Fruit fly (Drosophila melanogaster): ENCODE data around the gene rols.

Gene rols

DNA sequence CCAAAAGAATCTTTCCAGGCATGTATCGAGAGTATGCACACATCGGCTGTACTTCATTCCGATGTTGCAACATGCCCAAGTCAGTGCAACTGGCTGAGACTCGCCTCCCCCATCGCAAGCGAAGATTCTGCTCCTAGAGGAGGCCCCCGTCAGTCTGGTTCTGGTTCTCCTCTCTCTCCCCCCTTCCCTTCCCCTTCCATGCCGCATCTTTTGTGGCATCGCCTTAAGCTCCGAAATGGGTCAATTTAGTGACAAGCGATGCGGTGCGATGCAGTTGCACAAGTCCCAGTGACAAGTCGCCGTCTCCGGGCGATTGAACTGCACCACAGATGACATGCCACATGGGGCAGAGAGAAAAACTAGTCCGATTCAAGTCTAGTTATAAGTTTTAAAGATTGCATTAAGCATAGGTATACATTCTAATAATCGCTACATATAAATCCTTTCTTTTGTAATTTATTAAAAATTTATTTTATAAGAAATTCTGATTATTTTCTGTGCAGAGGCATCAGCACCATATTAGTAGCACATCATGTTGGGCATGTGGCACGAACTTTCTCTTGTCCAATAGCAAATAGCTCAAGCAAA lies 44.5 kb upstream of the rols start:
- TF ChIP-seq CG15710 (tag; optimal IDR thresholded peaks at IDR 0.05) (peak; percentile 31), EcR (GFP tag; optimal IDR thresholded peaks at IDR 0.05) (peak; percentile 68), Pif1B (GFP tag; optimal IDR thresholded peaks at IDR 0.05) (peak; percentile 16), CG10348 (GFP tag; IDR thresholded peaks at IDR 0.05) (no peak), rn (GFP tag; IDR thresholded peaks at IDR 0.05) (no peak), CG14655 (GFP tag; optimal IDR thresholded peaks at IDR 0.05) (peak; percentile 73), Snoo (tag; optimal IDR thresholded peaks at IDR 0.05) (no peak), CG4496 (GFP tag; IDR thresholded peaks at IDR 0.05) (peak; percentile 10; the same call in 1 of the 3 replicates), gl (tag; optimal IDR thresholded peaks at IDR 0.05) (no peak), CG34367 (tag; optimal IDR thresholded peaks at IDR 0.05) (no peak), CG9948 (tag; optimal IDR thresholded peaks at IDR 0.05) (peak; percentile 23), CG8159 (tag; optimal IDR thresholded peaks at IDR 0.05) (no peak), CG17806 (tag; optimal IDR thresholded peaks at IDR 0.05) (peak; percentile 40), CG8301 (tag; optimal IDR thresholded peaks at IDR 0.05) (peak; percentile 61), fd96Ca (GFP tag; IDR thresholded peaks at IDR 0.05) (peak; percentile 53; the same call in 2 of the 3 replicates), CG13204 (GFP tag; optimal IDR thresholded peaks at IDR 0.05) (peak; percentile 49), Ets98B (GFP tag; IDR thresholded peaks at IDR 0.05) (no peak; the same call in 1 of the 2 replicates), CG32121 (GFP tag; IDR thresholded peaks at IDR 0.05) (peak; percentile 62), Pif1A (GFP tag; optimal IDR thresholded peaks at IDR 0.05) (peak; percentile 42)

DNA sequence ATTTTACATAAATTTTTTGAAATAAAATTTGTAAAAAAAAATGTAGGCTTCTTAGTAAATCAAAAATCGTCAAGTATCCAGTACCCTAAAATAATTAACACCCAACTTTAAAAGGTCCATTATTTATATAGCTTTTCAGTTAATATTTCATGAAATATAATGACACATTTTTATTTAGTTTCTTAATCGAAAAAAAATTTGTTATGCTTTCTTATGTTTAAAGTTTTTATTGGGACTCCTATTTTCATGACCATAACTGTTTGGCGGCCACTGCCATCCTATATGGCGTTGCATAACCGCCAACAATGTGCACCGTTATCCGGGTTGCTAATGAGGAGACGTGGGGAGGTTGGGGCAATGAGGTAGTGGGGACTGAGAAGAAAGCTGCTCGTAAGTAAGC lies 43.9 kb upstream of the rols start:
- TF ChIP-seq Snoo (tag; optimal IDR thresholded peaks at IDR 0.05) (no peak), CG8159 (tag; optimal IDR thresholded peaks at IDR 0.05) (peak; percentile 37), CG14655 (GFP tag; optimal IDR thresholded peaks at IDR 0.05) (peak; percentile 56), CG4496 (GFP tag; IDR thresholded peaks at IDR 0.05) (no peak)

DNA sequence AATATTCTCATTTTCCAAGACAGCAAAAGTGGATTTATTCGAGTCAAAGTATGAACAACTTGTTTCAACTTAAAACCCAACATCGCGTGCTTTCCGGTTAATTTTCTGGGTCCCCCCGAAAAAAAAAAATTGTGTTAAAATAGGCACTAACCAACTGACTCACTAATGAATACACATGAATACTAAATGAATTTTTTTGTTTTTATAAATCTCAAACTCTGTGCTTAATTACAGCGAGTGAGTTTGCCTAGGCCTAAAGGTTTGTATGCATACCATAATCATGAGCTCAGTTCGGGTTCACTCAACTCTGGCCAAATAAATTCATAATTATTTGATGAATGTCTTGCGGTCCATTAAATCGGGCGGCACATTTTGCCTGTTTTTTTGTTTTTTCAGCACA lies 42.7 kb upstream of the rols start:
- no peak for TF ChIP-seq CG9948 (tag; optimal IDR thresholded peaks at IDR 0.05)
- no peak for TF ChIP-seq gl (tag; optimal IDR thresholded peaks at IDR 0.05)
- TF ChIP-seq Pif1A (GFP tag; optimal IDR thresholded peaks at IDR 0.05) = no peak
- TF ChIP-seq Pif1B (GFP tag; optimal IDR thresholded peaks at IDR 0.05) = no peak
- TF ChIP-seq CG15710 (tag; optimal IDR thresholded peaks at IDR 0.05) = no peak
- no peak for TF ChIP-seq rn (GFP tag; IDR thresholded peaks at IDR 0.05)
- TF ChIP-seq CG4496 (GFP tag; IDR thresholded peaks at IDR 0.05) = no peak
- no peak for TF ChIP-seq CG32121 (GFP tag; IDR thresholded peaks at IDR 0.05)
- no peak for TF ChIP-seq CG8159 (tag; optimal IDR thresholded peaks at IDR 0.05)
- TF ChIP-seq D1 (tag; optimal IDR thresholded peaks at IDR 0.05) = no peak
- no peak for TF ChIP-seq Snoo (tag; optimal IDR thresholded peaks at IDR 0.05)
- no peak for TF ChIP-seq EcR (GFP tag; optimal IDR thresholded peaks at IDR 0.05)
- TF ChIP-seq CG8301 (tag; optimal IDR thresholded peaks at IDR 0.05) = no peak
- no peak for TF ChIP-seq CG12605 (GFP tag; IDR thresholded peaks at IDR 0.05)
- no peak for TF ChIP-seq CG34367 (tag; optimal IDR thresholded peaks at IDR 0.05)
- no peak for TF ChIP-seq Ets98B (GFP tag; IDR thresholded peaks at IDR 0.05)
- no peak for TF ChIP-seq fd96Ca (GFP tag; IDR thresholded peaks at IDR 0.05)

DNA sequence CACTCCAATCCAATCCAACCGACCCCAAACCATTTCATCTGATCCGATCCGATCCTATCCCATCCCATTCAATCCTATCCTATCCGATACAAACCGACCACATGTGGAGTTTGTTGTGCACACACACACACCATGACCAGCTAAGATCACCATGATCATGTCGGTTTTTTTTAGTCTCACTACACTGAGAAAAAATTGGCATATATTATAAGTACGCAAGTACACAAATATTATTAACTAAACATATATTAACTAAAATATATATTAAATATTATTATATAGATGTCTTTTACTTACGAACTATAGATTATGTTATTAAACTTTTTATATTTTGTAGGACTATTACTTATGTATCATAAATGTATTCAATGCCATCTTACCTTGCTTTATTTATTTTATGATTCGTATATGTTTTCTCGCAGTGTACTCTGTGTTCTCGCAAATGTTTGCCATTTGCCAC lies 37.3 kb upstream of the rols start:
- 0 out of 2 replicates have a peak, but pooled peaks have one; percentile 44 for TF ChIP-seq CG12605 (GFP tag; IDR thresholded peaks at IDR 0.05)
- no peak for TF ChIP-seq CG4496 (GFP tag; IDR thresholded peaks at IDR 0.05)
- no peak for TF ChIP-seq gl (tag; optimal IDR thresholded peaks at IDR 0.05)
- peak; percentile 85 for TF ChIP-seq CG14655 (GFP tag; optimal IDR thresholded peaks at IDR 0.05)
- no peak for TF ChIP-seq CG10348 (GFP tag; IDR thresholded peaks at IDR 0.05)
- TF ChIP-seq CG32121 (GFP tag; IDR thresholded peaks at IDR 0.05) = no peak
- TF ChIP-seq CG17806 (tag; optimal IDR thresholded peaks at IDR 0.05) = peak; percentile 67
- no peak for TF ChIP-seq rn (GFP tag; IDR thresholded peaks at IDR 0.05)
- peak; percentile 82 for TF ChIP-seq CG9948 (tag; optimal IDR thresholded peaks at IDR 0.05)
- peak; percentile 35 for TF ChIP-seq Snoo (tag; optimal IDR thresholded peaks at IDR 0.05)
- peak; percentile 41; the same call in 1 of the 2 replicates for TF ChIP-seq Ets98B (GFP tag; IDR thresholded peaks at IDR 0.05)
- TF ChIP-seq CG13204 (GFP tag; optimal IDR thresholded peaks at IDR 0.05) = no peak
- TF ChIP-seq EcR (GFP tag; optimal IDR thresholded peaks at IDR 0.05) = no peak
- peak; percentile 65 for TF ChIP-seq D1 (tag; optimal IDR thresholded peaks at IDR 0.05)
- peak; percentile 18 for TF ChIP-seq Pif1B (GFP tag; optimal IDR thresholded peaks at IDR 0.05)
- TF ChIP-seq Pif1A (GFP tag; optimal IDR thresholded peaks at IDR 0.05) = peak; percentile 32
- TF ChIP-seq CG34367 (tag; optimal IDR thresholded peaks at IDR 0.05) = peak; percentile 57
- peak; percentile 83 for TF ChIP-seq CG8301 (tag; optimal IDR thresholded peaks at IDR 0.05)
- TF ChIP-seq fd96Ca (GFP tag; IDR thresholded peaks at IDR 0.05) = 0 out of 3 replicates have a peak, but pooled peaks have one; percentile 6
- TF ChIP-seq CG8159 (tag; optimal IDR thresholded peaks at IDR 0.05) = peak; percentile 82
- peak; percentile 78 for TF ChIP-seq CG15710 (tag; optimal IDR thresholded peaks at IDR 0.05)

DNA sequence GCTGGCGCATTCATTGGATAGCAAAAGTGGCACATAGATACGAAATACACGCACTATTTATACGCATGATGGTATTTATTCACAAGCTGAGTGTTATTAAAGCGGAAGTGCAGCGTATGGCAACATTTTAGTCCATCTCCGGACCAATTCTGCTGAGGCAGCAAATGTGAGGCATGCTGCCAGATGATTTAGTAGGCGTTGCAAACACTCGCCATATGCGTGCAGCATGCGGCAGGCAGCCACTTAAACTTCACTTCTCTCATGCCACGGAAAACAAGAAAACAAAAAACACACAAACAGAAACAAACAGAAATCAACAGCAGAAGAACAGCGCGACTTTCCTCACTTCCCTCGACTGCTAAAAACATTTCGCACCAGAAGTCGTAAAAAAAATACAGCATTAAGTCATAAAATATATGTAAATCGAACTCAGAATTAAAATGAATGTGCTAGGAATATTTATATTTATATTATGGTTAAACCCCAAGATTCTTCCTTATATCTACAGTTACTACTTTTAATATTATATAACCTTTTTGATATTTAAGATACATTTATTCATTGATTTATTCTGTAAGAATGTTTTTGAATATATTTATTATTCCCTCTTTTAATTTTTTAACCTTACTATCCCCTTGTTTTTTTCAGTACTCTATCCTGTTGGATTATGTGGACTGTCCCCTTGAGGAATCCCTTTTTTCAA lies 34.8 kb upstream of the rols start:
- TF ChIP-seq CG12605 (GFP tag; IDR thresholded peaks at IDR 0.05) (no peak), gl (tag; optimal IDR thresholded peaks at IDR 0.05) (peak; percentile 16), CG32121 (GFP tag; IDR thresholded peaks at IDR 0.05) (no peak), EcR (GFP tag; optimal IDR thresholded peaks at IDR 0.05) (no peak), CG34367 (tag; optimal IDR thresholded peaks at IDR 0.05) (peak; percentile 37), rn (GFP tag; IDR thresholded peaks at IDR 0.05) (no peak), CG15710 (tag; optimal IDR thresholded peaks at IDR 0.05) (peak; percentile 81), CG8301 (tag; optimal IDR thresholded peaks at IDR 0.05) (no peak), fd96Ca (GFP tag; IDR thresholded peaks at IDR 0.05) (0 out of 3 replicates have a peak, but pooled peaks have one; percentile 6), CG9948 (tag; optimal IDR thresholded peaks at IDR 0.05) (peak; percentile 71), CG13204 (GFP tag; optimal IDR thresholded peaks at IDR 0.05) (peak; percentile 27), Snoo (tag; optimal IDR thresholded peaks at IDR 0.05) (peak; percentile 31), CG14655 (GFP tag; optimal IDR thresholded peaks at IDR 0.05) (peak; percentile 43), CG4496 (GFP tag; IDR thresholded peaks at IDR 0.05) (peak; percentile 26; the same call in 2 of the 3 replicates), Ets98B (GFP tag; IDR thresholded peaks at IDR 0.05) (no peak), Pif1B (GFP tag; optimal IDR thresholded peaks at IDR 0.05) (no peak), Pif1A (GFP tag; optimal IDR thresholded peaks at IDR 0.05) (peak; percentile 8), CG8159 (tag; optimal IDR thresholded peaks at IDR 0.05) (peak; percentile 87), CG10348 (GFP tag; IDR thresholded peaks at IDR 0.05) (no peak), D1 (tag; optimal IDR thresholded peaks at IDR 0.05) (peak; percentile 64), CG17806 (tag; optimal IDR thresholded peaks at IDR 0.05) (peak; percentile 59)

Data from whole organism, pupa.